Worm (Caenorhabditis elegans) whole organism, L1 larva: Measurements from ENCODE around the gene C37H5.14.

Experiments
- F16B12.6 ChIP-seq: fragments of 150-350 bp; optimal IDR thresholded peaks from 2 replicates; lab custom pipeline; 2014; ENCODE audit warnings: missing biosample characterization, missing genetic modification characterization
- aha-1 ChIP-seq: fragments of 150-350 bp; optimal IDR thresholded peaks from 2 replicates; lab custom pipeline; 2014; ENCODE audit warnings: missing biosample characterization, missing genetic modification characterization
- blmp-1 ChIP-seq: fragments of 150-350 bp; optimal IDR thresholded peaks from 2 replicates; lab custom pipeline; 2014; ENCODE audit warnings: missing biosample characterization, missing genetic modification characterization
- efl-1 ChIP-seq, 4 experiments: fragments of 150-350 bp; optimal IDR thresholded peaks in 3 of 4; peaks in 1 of 4; 1 replicate in 1 of 4; 2 replicates in 3 of 4; lab custom pipeline; 2014; ENCODE audit warnings: missing biosample characterization in 2 of 4, missing genetic modification characterization in 2 of 4, missing genetic modification reagents in 2 of 4
- efl-3 ChIP-seq: fragments of 200-800 bp; sonication (Bioruptor generic); optimal IDR thresholded peaks from 2 replicates; lab custom pipeline; 2018; ENCODE audit warnings: mild to moderate bottlenecking, missing genetic modification characterization, missing compliant biosample characterization
- egl-13 ChIP-seq: sonication (generic microtip); optimal IDR thresholded peaks from 2 replicates; lab custom pipeline; 2016; ENCODE audit warnings: missing genotype, missing genetic modification reagents, missing genetic modification characterization, missing compliant biosample characterization
- elt-3 ChIP-seq, 6 experiments: fragments of 150-350 bp in 1 of 6; sonication (generic microtip); optimal IDR thresholded peaks; 2 replicates each; lab custom pipeline; 2017 to 2018; ENCODE audit warnings: missing biosample characterization in 6 of 6, missing genetic modification characterization in 6 of 6, inconsistent platforms in 1 of 6
- fkh-8 ChIP-seq: sonication (generic microtip); optimal IDR thresholded peaks from 2 replicates; lab custom pipeline; 2016; ENCODE audit warnings: mild to moderate bottlenecking, missing genetic modification characterization, missing compliant biosample characterization
- hlh-17 ChIP-seq: fragments of 200-800 bp; sonication (Bioruptor generic); optimal IDR thresholded peaks from 2 replicates; lab custom pipeline; 2018; ENCODE audit warnings: missing genetic modification characterization, mild to moderate bottlenecking, missing compliant biosample characterization, moderate library complexity, borderline replicate concordance
- irx-1 ChIP-seq: sonication (generic microtip); optimal IDR thresholded peaks from 2 replicates; lab custom pipeline; 2016; ENCODE audit warnings: missing genetic modification characterization, missing compliant biosample characterization
- jun-1 ChIP-seq: fragments of 150-350 bp; optimal IDR thresholded peaks from 2 replicates; lab custom pipeline; 2014; ENCODE audit warnings: missing biosample characterization, missing genetic modification reagents, missing genetic modification characterization
- lin-13 ChIP-seq: fragments of 150-350 bp; optimal IDR thresholded peaks from 2 replicates; lab custom pipeline; 2014; ENCODE audit warnings: missing biosample characterization, missing genetic modification reagents, missing genetic modification characterization
- lin-14 ChIP-seq: fragments of 200-800 bp; sonication (Bioruptor generic); optimal IDR thresholded peaks from 2 replicates; lab custom pipeline; 2018; ENCODE audit warnings: mild to moderate bottlenecking, missing genetic modification characterization, moderate library complexity, missing compliant biosample characterization
- lin-35 ChIP-seq, 2 experiments: fragments of 150-350 bp; optimal IDR thresholded peaks; 2 replicates each; lab custom pipeline; 2014; ENCODE audit warnings: missing biosample characterization in 2 of 2, missing genetic modification characterization in 2 of 2, missing genetic modification reagents in 2 of 2
- lir-3 ChIP-seq: sonication (generic microtip); optimal IDR thresholded peaks from 2 replicates; lab custom pipeline; 2016; ENCODE audit warnings: mild to moderate bottlenecking, missing genetic modification characterization, moderate library complexity, missing compliant biosample characterization; ENCODE audit not compliant: poor library complexity
- mef-2 ChIP-seq: fragments of 150-350 bp; optimal IDR thresholded peaks from 2 replicates; lab custom pipeline; 2014; ENCODE audit warnings: missing biosample characterization, missing genetic modification characterization
- mep-1 ChIP-seq: fragments of 150-350 bp; optimal IDR thresholded peaks from 2 replicates; lab custom pipeline; 2014; ENCODE audit warnings: missing biosample characterization, missing genetic modification characterization
- nhr-20 ChIP-seq: sonication (generic microtip); optimal IDR thresholded peaks from 2 replicates; lab custom pipeline; 2016; ENCODE audit warnings: mild to moderate bottlenecking, missing genetic modification characterization, missing compliant biosample characterization
- nhr-28 ChIP-seq: fragments of 150-350 bp; optimal IDR thresholded peaks from 2 replicates; lab custom pipeline; 2014; ENCODE audit warnings: missing biosample characterization, missing genetic modification characterization
- nhr-71 ChIP-seq: sonication (generic microtip); optimal IDR thresholded peaks from 2 replicates; lab custom pipeline; 2016; ENCODE audit warnings: mild to moderate bottlenecking, missing genetic modification characterization, moderate library complexity, missing compliant biosample characterization
- nhr-84 ChIP-seq: sonication (generic microtip); optimal IDR thresholded peaks from 2 replicates; lab custom pipeline; 2017; ENCODE audit warnings: missing biosample characterization, missing genetic modification characterization
- nhr-85 ChIP-seq: sonication (generic microtip); peaks from one replicate; lab custom pipeline; 2016; ENCODE audit warnings: missing genetic modification characterization, inconsistent platforms, missing compliant biosample characterization
- pqm-1 ChIP-seq: sonication (generic microtip); optimal IDR thresholded peaks from 3 replicates; lab custom pipeline; 2017; ENCODE audit warnings: missing biosample characterization, missing genetic modification characterization
- rnt-1 ChIP-seq: sonication (generic microtip); optimal IDR thresholded peaks from 2 replicates; lab custom pipeline; 2016; ENCODE audit warnings: mild to moderate bottlenecking, missing genetic modification characterization, moderate library complexity, missing compliant biosample characterization
- snu-23 ChIP-seq: sonication (generic microtip); optimal IDR thresholded peaks from 2 replicates; lab custom pipeline; 2016; ENCODE audit warnings: missing genetic modification characterization, missing compliant biosample characterization
- sup-37 ChIP-seq: fragments of 200-800 bp; sonication (Bioruptor generic); optimal IDR thresholded peaks from 2 replicates; lab custom pipeline; 2018; ENCODE audit warnings: mild to moderate bottlenecking, missing genetic modification characterization, missing compliant biosample characterization
- tbx-2 ChIP-seq: sonication (generic microtip); optimal IDR thresholded peaks from 2 replicates; lab custom pipeline; 2016; ENCODE audit warnings: missing genetic modification characterization, missing compliant biosample characterization
- unc-62 ChIP-seq: fragments of 150-350 bp; optimal IDR thresholded peaks from 2 replicates; lab custom pipeline; 2014; ENCODE audit warnings: missing biosample characterization, missing genetic modification reagents, missing genetic modification characterization
- unc-98 ChIP-seq: fragments of 200-800 bp; sonication (Bioruptor generic); IDR thresholded peaks from 2 replicates; pipeline ENCODE4 v1.3.6; 2022; ENCODE audit warnings: missing genetic modification characterization, missing compliant biosample characterization
- xbp-1 ChIP-seq: sonication (generic microtip); optimal IDR thresholded peaks from 2 replicates; lab custom pipeline; 2016; ENCODE audit warnings: missing genetic modification characterization, missing compliant biosample characterization
- ztf-11 ChIP-seq, 2 experiments: sonication (generic microtip); optimal IDR thresholded peaks; 2 replicates each; lab custom pipeline; 2016 to 2017; ENCODE audit warnings: missing genetic modification characterization in 2 of 2, missing biosample characterization in 1 of 2, missing compliant biosample characterization in 1 of 2
- ztf-4 ChIP-seq: fragments of 150-350 bp; optimal IDR thresholded peaks from 2 replicates; lab custom pipeline; 2014; ENCODE audit warnings: missing biosample characterization, missing genetic modification characterization

Gene C37H5.14

ce11 chrV:4810653-4811052 is 23.5 kb downstream of the C37H5.14 start (continued):
- no peak for TF ChIP-seq lin-13 (GFP tag; lab: Kevin White, UChicago)
- TF ChIP-seq irx-1 (tag; lab: Kevin White, UChicago): no peak
- no peak for TF ChIP-seq ztf-4 (tag; lab: Kevin White, UChicago)
- no peak for TF ChIP-seq ztf-11 (tag; optimal IDR thresholded peaks at IDR 0.05; lab: Kevin White, UChicago)
- TF ChIP-seq mef-2 (tag; lab: Kevin White, UChicago): no peak
- peak; percentile 1 for TF ChIP-seq xbp-1 (tag; lab: Kevin White, UChicago)
- peak; percentile 2 for TF ChIP-seq F16B12.6 (tag; lab: Kevin White, UChicago)
- no peak for TF ChIP-seq nhr-85
- TF ChIP-seq nhr-84 (tag; lab: Kevin White, UChicago): no peak

- TF ChIP-seq efl-3 (GFP tag; lab: Kevin White, UChicago): no peak
- peak in 1 of 6 experiments; percentile 30 for TF ChIP-seq elt-3 (tag; optimal IDR thresholded peaks at IDR 0.05; lab: Kevin White, UChicago)
- peak; percentile 77 for TF ChIP-seq nhr-85
- peak; percentile 71 for TF ChIP-seq blmp-1 (tag; lab: Kevin White, UChicago)
- TF ChIP-seq fkh-8 (tag; lab: Kevin White, UChicago): peak; percentile 29
- no peak for TF ChIP-seq rnt-1 (tag; lab: Kevin White, UChicago)
- TF ChIP-seq snu-23 (GFP tag; lab: Kevin White, UChicago): peak; percentile 42
- TF ChIP-seq jun-1 (tag; lab: Kevin White, UChicago): no peak
- TF ChIP-seq ztf-4 (tag; lab: Kevin White, UChicago): no peak
- no peak for TF ChIP-seq efl-1 (optimal IDR thresholded peaks at IDR 0.05; lab: Kevin White, UChicago)
- peak in 1 of 2 experiments; percentile 73 for TF ChIP-seq efl-1 (GFP tag; optimal IDR thresholded peaks at IDR 0.05 in 1 of 2; lab: Kevin White, UChicago)
- TF ChIP-seq nhr-71: peak; percentile 41
- peak; percentile 46 for TF ChIP-seq lin-14 (GFP tag; lab: Kevin White, UChicago)
- peak in 1 of 2 experiments; percentile 6 for TF ChIP-seq lin-35 (GFP tag; optimal IDR thresholded peaks at IDR 0.05; lab: Kevin White, UChicago)
- peak; percentile 23 for TF ChIP-seq nhr-20
These were observed 27.3 kb downstream of the C37H5.14 start for ce11 chrV:4806859-4807258.

ce11 chrV:4805847-4806246 is 28.3 kb downstream of the C37H5.14 start, which contains the start of gene R02F11.3:
TSS of gene R02F11.3 (minus strand) at chrV:4805947.
- TF ChIP-seq lin-35 (GFP tag; optimal IDR thresholded peaks at IDR 0.05; lab: Kevin White, UChicago) (no peak), efl-1 (optimal IDR thresholded peaks at IDR 0.05; lab: Kevin White, UChicago) (no peak), efl-1 (GFP tag; optimal IDR thresholded peaks at IDR 0.05 in 1 of 2; lab: Kevin White, UChicago) (peak in 1 of 2 experiments; percentile 23)

- TF ChIP-seq unc-98: no peak
- no peak for TF ChIP-seq tbx-2 (tag; lab: Kevin White, UChicago)
- no peak for TF ChIP-seq efl-1 (optimal IDR thresholded peaks at IDR 0.05; lab: Kevin White, UChicago)
- TF ChIP-seq efl-1 (GFP tag; optimal IDR thresholded peaks at IDR 0.05 in 1 of 2; lab: Kevin White, UChicago): peak in 1 of 2 experiments; percentile 87
- TF ChIP-seq, all 84 proteins: peak for 1
These were observed 32.2 kb downstream of the C37H5.14 start for ce11 chrV:4801943-4802342.

- TF ChIP-seq jun-1 (tag; lab: Kevin White, UChicago) (no peak), sup-37 (GFP tag; lab: Kevin White, UChicago) (no peak), lir-3 (tag; lab: Kevin White, UChicago) (no peak), unc-62 (GFP tag; lab: Kevin White, UChicago) (no peak), nhr-28 (tag; lab: Kevin White, UChicago) (no peak), mep-1 (tag; lab: Kevin White, UChicago) (no peak), xbp-1 (tag; lab: Kevin White, UChicago) (no peak), efl-1 (optimal IDR thresholded peaks at IDR 0.05; lab: Kevin White, UChicago) (no peak), efl-1 (GFP tag; optimal IDR thresholded peaks at IDR 0.05 in 1 of 2; lab: Kevin White, UChicago) (no peak), hlh-17 (no peak), pqm-1 (no peak), aha-1 (tag; lab: Kevin White, UChicago) (no peak), unc-98 (no peak), elt-3 (tag; optimal IDR thresholded peaks at IDR 0.05; lab: Kevin White, UChicago) (no peak), egl-13 (tag; lab: Kevin White, UChicago) (no peak), lin-13 (GFP tag; lab: Kevin White, UChicago) (no peak), ztf-4 (tag; lab: Kevin White, UChicago) (no peak)
These were observed 33.4 kb downstream of the C37H5.14 start, which contains the start of gene R02F11.1 for ce11 chrV:4800794-4801193. TSS of gene R02F11.1 (plus strand) at chrV:4801094.
